Worm (Caenorhabditis elegans) whole organism, L2 larva: ENCODE results near the gene Y73F8A.23.

Source experiments
- C34F6.9 ChIP-seq: fragments of 150-350 bp; optimal IDR thresholded peaks from 2 replicates; lab custom pipeline; 2014; ENCODE audit warnings: missing biosample characterization, missing genetic modification characterization
- F13H6.1 ChIP-seq: sonication (generic microtip); optimal IDR thresholded peaks from 2 replicates; lab custom pipeline; 2016; ENCODE audit warnings: missing genetic modification characterization, missing compliant biosample characterization
- R02D3.7 ChIP-seq: fragments of 150-350 bp; optimal IDR thresholded peaks from 2 replicates; lab custom pipeline; 2014; ENCODE audit warnings: missing biosample characterization, missing genetic modification characterization
- Y55F3AM.14 ChIP-seq: fragments of 200-800 bp; sonication (Bioruptor generic); optimal IDR thresholded peaks from 2 replicates; lab custom pipeline; 2018; ENCODE audit warnings: mild to moderate bottlenecking, missing genetic modification characterization, missing compliant biosample characterization
- ZK546.5 ChIP-seq: sonication (generic microtip); optimal IDR thresholded peaks from 2 replicates; lab custom pipeline; 2017; ENCODE audit warnings: missing biosample characterization, missing genetic modification characterization
- alr-1 ChIP-seq: fragments of 150-350 bp; optimal IDR thresholded peaks from 2 replicates; lab custom pipeline; 2014; ENCODE audit warnings: missing biosample characterization, missing genetic modification characterization
- aly-2 ChIP-seq: fragments of 150-350 bp; optimal IDR thresholded peaks from 2 replicates; lab custom pipeline; 2014; ENCODE audit warnings: missing biosample characterization, missing genetic modification characterization
- ama-1 ChIP-seq: fragments of 150-350 bp; optimal IDR thresholded peaks from 2 replicates; lab custom pipeline; 2018; ENCODE audit warnings: inconsistent platforms
- blmp-1 ChIP-seq: sonication (generic microtip); optimal IDR thresholded peaks from 2 replicates; lab custom pipeline; 2017; ENCODE audit warnings: missing genetic modification characterization, mild to moderate bottlenecking, missing compliant biosample characterization, antibody characterized with exemption, moderate library complexity; ENCODE audit not compliant: insufficient read depth
- ceh-16 ChIP-seq: fragments of 150-350 bp; optimal IDR thresholded peaks from 2 replicates; lab custom pipeline; 2014; ENCODE audit warnings: missing biosample characterization, missing genetic modification characterization
- ceh-82 ChIP-seq: fragments of 150-350 bp; optimal IDR thresholded peaks from 2 replicates; lab custom pipeline; 2014; ENCODE audit warnings: missing biosample characterization, missing genetic modification characterization
- crh-2 ChIP-seq: sonication (generic microtip); optimal IDR thresholded peaks from 2 replicates; lab custom pipeline; 2017; ENCODE audit warnings: missing biosample characterization, missing genetic modification characterization
- dmd-4 ChIP-seq: sonication (generic microtip); optimal IDR thresholded peaks from 2 replicates; lab custom pipeline; 2017; ENCODE audit warnings: missing biosample characterization, missing genetic modification characterization
- elt-1 ChIP-seq: fragments of 150-350 bp; optimal IDR thresholded peaks from 2 replicates; lab custom pipeline; 2014; ENCODE audit warnings: missing biosample characterization, missing genetic modification characterization
- elt-3 ChIP-seq: sonication (generic microtip); optimal IDR thresholded peaks from 2 replicates; lab custom pipeline; 2017; ENCODE audit warnings: missing biosample characterization, missing genetic modification characterization
- fos-1 ChIP-seq: fragments of 150-350 bp; optimal IDR thresholded peaks from 2 replicates; lab custom pipeline; 2014; ENCODE audit warnings: missing biosample characterization, missing genetic modification characterization
- gmeb-1 ChIP-seq: fragments of 150-350 bp; optimal IDR thresholded peaks from 2 replicates; lab custom pipeline; 2014; ENCODE audit warnings: missing biosample characterization, missing genetic modification characterization
- lin-11 ChIP-seq: fragments of 150-350 bp; sonication (generic microtip); optimal IDR thresholded peaks from 2 replicates; lab custom pipeline; 2014; ENCODE audit warnings: missing biosample characterization, missing genetic modification characterization, inconsistent platforms, mixed read lengths
- lin-13 ChIP-seq: fragments of 150-350 bp; optimal IDR thresholded peaks from 2 replicates; lab custom pipeline; 2014; ENCODE audit warnings: missing biosample characterization, missing genetic modification reagents, missing genetic modification characterization
- lin-39 ChIP-seq: fragments of 150-350 bp; optimal IDR thresholded peaks from 2 replicates; lab custom pipeline; 2014; ENCODE audit warnings: missing biosample characterization, missing genetic modification reagents, missing genetic modification characterization
- lsy-2 ChIP-seq, 2 experiments: fragments of 150-350 bp in 1 of 2; sonication (generic microtip) in 1 of 2; optimal IDR thresholded peaks; 2 replicates each; lab custom pipeline; 2014 to 2017; ENCODE audit warnings: missing biosample characterization in 2 of 2, missing genetic modification characterization in 2 of 2
- mab-5 ChIP-seq: fragments of 150-350 bp; optimal IDR thresholded peaks from 2 replicates; lab custom pipeline; 2014; ENCODE audit warnings: missing biosample characterization, missing genetic modification characterization
- mbf-1 ChIP-seq: sonication (generic microtip); optimal IDR thresholded peaks from 2 replicates; lab custom pipeline; 2017; ENCODE audit warnings: missing biosample characterization, missing genetic modification characterization
- mdl-1 ChIP-seq, 2 experiments: fragments of 150-350 bp in 1 of 2; sonication (generic microtip) in 1 of 2; optimal IDR thresholded peaks; 2 replicates each; lab custom pipeline; 2017; ENCODE audit warnings: missing biosample characterization in 2 of 2, missing genetic modification characterization in 2 of 2
- nhr-10 ChIP-seq: sonication (generic microtip); optimal IDR thresholded peaks from 2 replicates; lab custom pipeline; 2017; ENCODE audit warnings: missing biosample characterization, missing genetic modification characterization
- nhr-11 ChIP-seq: fragments of 150-350 bp; optimal IDR thresholded peaks from 2 replicates; lab custom pipeline; 2014; ENCODE audit warnings: missing biosample characterization, missing genetic modification characterization
- nhr-12 ChIP-seq: fragments of 150-350 bp; optimal IDR thresholded peaks from 2 replicates; lab custom pipeline; 2014; ENCODE audit warnings: missing biosample characterization, missing genetic modification characterization
- nhr-129 ChIP-seq: fragments of 150-350 bp; optimal IDR thresholded peaks from 2 replicates; lab custom pipeline; 2014; ENCODE audit warnings: missing biosample characterization, missing genetic modification characterization
- nhr-21 ChIP-seq: fragments of 150-350 bp; optimal IDR thresholded peaks from 2 replicates; lab custom pipeline; 2014; ENCODE audit warnings: missing biosample characterization, missing genetic modification characterization
- nhr-23 ChIP-seq: fragments of 150-350 bp; optimal IDR thresholded peaks from 2 replicates; lab custom pipeline; 2014; ENCODE audit warnings: missing biosample characterization, missing genetic modification reagents, missing genetic modification characterization
- nhr-237 ChIP-seq: fragments of 150-350 bp; optimal IDR thresholded peaks from 2 replicates; lab custom pipeline; 2014; ENCODE audit warnings: missing biosample characterization, missing genetic modification characterization
- nhr-25 ChIP-seq: fragments of 150-350 bp; sonication (generic microtip); optimal IDR thresholded peaks from 3 replicates; lab custom pipeline; 2014; ENCODE audit warnings: missing biosample characterization, missing genetic modification characterization
- nhr-6 ChIP-seq: fragments of 150-350 bp; optimal IDR thresholded peaks from 2 replicates; lab custom pipeline; 2014; ENCODE audit warnings: missing biosample characterization, missing genetic modification characterization
- nhr-77 ChIP-seq: fragments of 150-350 bp; optimal IDR thresholded peaks from 2 replicates; lab custom pipeline; 2014; ENCODE audit warnings: missing biosample characterization, missing genetic modification characterization
- peb-1 ChIP-seq: fragments of 150-350 bp; optimal IDR thresholded peaks from 2 replicates; lab custom pipeline; 2014; ENCODE audit warnings: missing biosample characterization, missing genetic modification characterization
- sem-4 ChIP-seq: fragments of 150-350 bp; optimal IDR thresholded peaks from 2 replicates; lab custom pipeline; 2014; ENCODE audit warnings: missing biosample characterization, missing genetic modification reagents, missing genetic modification characterization
- skn-1 ChIP-seq: sonication (generic microtip); optimal IDR thresholded peaks from 2 replicates; lab custom pipeline; 2017; ENCODE audit warnings: missing biosample characterization, missing genetic modification characterization
- sma-3 ChIP-seq: sonication (generic microtip); optimal IDR thresholded peaks from 2 replicates; lab custom pipeline; 2016; ENCODE audit warnings: missing genetic modification reagents, missing genetic modification characterization, missing compliant biosample characterization
- sma-9 ChIP-seq, 2 experiments: fragments of 150-350 bp in 1 of 2; sonication (generic microtip) in 1 of 2; optimal IDR thresholded peaks; 2 replicates each; lab custom pipeline; 2014 to 2016; ENCODE audit warnings: missing genetic modification characterization in 2 of 2, mild to moderate bottlenecking in 1 of 2, missing biosample characterization in 1 of 2, missing compliant biosample characterization in 1 of 2, missing genetic modification reagents in 1 of 2, moderate library complexity in 1 of 2
- snpc-4 ChIP-seq: fragments of 150-350 bp; optimal IDR thresholded peaks from 2 replicates; lab custom pipeline; 2014; ENCODE audit warnings: missing biosample characterization, missing genetic modification characterization
- unc-39 ChIP-seq: fragments of 150-350 bp; optimal IDR thresholded peaks from 2 replicates; lab custom pipeline; 2014; ENCODE audit warnings: missing biosample characterization, missing genetic modification characterization
- unc-55 ChIP-seq: fragments of 150-350 bp; sonication (generic microtip); optimal IDR thresholded peaks from 3 replicates; lab custom pipeline; 2014; ENCODE audit warnings: missing biosample characterization, missing genetic modification reagents, missing genetic modification characterization
- unc-62 ChIP-seq: fragments of 150-350 bp; optimal IDR thresholded peaks from 2 replicates; lab custom pipeline; 2014; ENCODE audit warnings: missing biosample characterization, missing genetic modification reagents, missing genetic modification characterization
- zag-1 ChIP-seq: fragments of 150-350 bp; optimal IDR thresholded peaks from 2 replicates; lab custom pipeline; 2014; ENCODE audit warnings: missing biosample characterization, missing genetic modification characterization
- ztf-1 ChIP-seq: fragments of 200-800 bp; sonication (Bioruptor generic); conservative IDR thresholded peaks from 2 replicates; pipeline ENCODE4 v1.3.6; 2022; ENCODE audit warnings: missing genetic modification characterization, missing compliant biosample characterization
- ztf-11 ChIP-seq: sonication (generic microtip); optimal IDR thresholded peaks from 2 replicates; lab custom pipeline; 2017; ENCODE audit warnings: missing biosample characterization, missing genetic modification characterization
- ztf-4 ChIP-seq: fragments of 150-350 bp; optimal IDR thresholded peaks from 2 replicates; lab custom pipeline; 2014; ENCODE audit warnings: missing biosample characterization, missing genetic modification characterization

Y73F8A.23 gene

DNA sequence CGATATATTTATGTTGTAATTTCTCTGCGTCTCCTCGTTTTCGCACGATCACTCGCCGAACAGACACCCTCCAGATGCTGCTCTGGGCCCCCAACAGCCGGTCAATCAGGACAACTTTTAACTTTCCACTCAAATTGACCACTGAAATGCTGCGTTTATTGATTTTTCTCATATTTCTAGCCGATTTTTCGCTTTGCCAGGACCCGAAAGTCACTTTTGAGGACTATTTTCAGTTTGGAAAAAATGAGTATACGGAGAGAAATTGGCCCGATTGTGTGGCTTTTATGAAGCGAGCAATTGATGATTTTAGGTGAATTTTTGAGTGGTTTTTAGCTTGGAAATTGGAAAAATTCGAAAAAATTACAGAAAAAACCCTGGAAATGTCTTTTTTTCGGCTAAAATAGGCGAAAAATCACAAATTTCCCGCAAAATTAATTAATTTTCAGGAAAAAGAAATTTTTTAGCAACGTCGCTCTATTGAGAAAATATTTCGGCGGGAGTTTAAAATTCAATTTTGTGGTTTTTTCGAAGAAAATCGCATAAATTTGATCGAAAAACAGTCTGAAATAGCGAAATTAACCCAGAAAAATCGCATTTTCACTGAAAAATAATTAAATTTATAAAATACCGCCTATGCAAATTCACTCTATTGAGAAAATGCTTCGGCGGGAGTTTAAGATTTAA lies 29.3 kb upstream of the Y73F8A.23 start, which contains the start of gene Y73F8A.26:
TSS of gene Y73F8A.26 (plus strand) at position 73 of the 684 bp plus-strand sequence.
- TF ChIP-seq blmp-1 (tag; lab: Kevin White, UChicago) = no peak
- no peak for TF ChIP-seq lsy-2 (tag; optimal IDR thresholded peaks at IDR 0.05; lab: Kevin White, UChicago)
- no peak for TF ChIP-seq fos-1 (tag; lab: Kevin White, UChicago)
- TF ChIP-seq dmd-4 (tag; lab: Kevin White, UChicago) = no peak
- no peak for TF ChIP-seq ztf-11 (tag; lab: Kevin White, UChicago)
- TF ChIP-seq elt-3 (tag; lab: Kevin White, UChicago) = no peak
- TF ChIP-seq mdl-1 (tag; optimal IDR thresholded peaks at IDR 0.05; lab: Kevin White, UChicago) = no peak
- TF ChIP-seq nhr-12 = no peak
- TF ChIP-seq lin-11 (tag; lab: Kevin White, UChicago) = no peak
- no peak for TF ChIP-seq nhr-6
- TF ChIP-seq Y55F3AM.14 (GFP tag; lab: Kevin White, UChicago) = no peak
- TF ChIP-seq lin-13 (GFP tag; lab: Kevin White, UChicago) = no peak
- TF ChIP-seq sem-4 = no peak
- no peak for TF ChIP-seq nhr-10 (tag; lab: Kevin White, UChicago)
- TF ChIP-seq F13H6.1 (tag; lab: Kevin White, UChicago) = no peak
- TF ChIP-seq C34F6.9 (tag; lab: Kevin White, UChicago) = no peak
- no peak for TF ChIP-seq nhr-11 (tag; lab: Kevin White, UChicago)
- TF ChIP-seq zag-1 (tag; lab: Kevin White, UChicago) = no peak
- TF ChIP-seq elt-1 = no peak
- TF ChIP-seq, all 48 proteins: peak for 0

ce11 chrIV:15472387-15472859 lies 28.0 kb upstream of the Y73F8A.23 start, which contains the start of gene Y73F8A.27:
Y73F8A.27 (plus strand) TSS chrIV:15472809.
- TF ChIP-seq ztf-1 (no peak), sma-3 (GFP tag; lab: Kevin White, UChicago) (peak; percentile 93), lin-13 (GFP tag; lab: Kevin White, UChicago) (peak; percentile 95), sma-9 (GFP tag; optimal IDR thresholded peaks at IDR 0.05; lab: Kevin White, UChicago) (peak; percentile 90), sma-9 (tag; optimal IDR thresholded peaks at IDR 0.05; lab: Kevin White, UChicago) (no peak), mdl-1 (tag; optimal IDR thresholded peaks at IDR 0.05; lab: Kevin White, UChicago) (peak in 1 of 2 experiments; percentile 19), nhr-11 (tag; lab: Kevin White, UChicago) (no peak), ztf-4 (tag; lab: Kevin White, UChicago) (peak; percentile 80), lsy-2 (tag; optimal IDR thresholded peaks at IDR 0.05; lab: Kevin White, UChicago) (peak; percentile 92 to 96), unc-62 (GFP tag; lab: Kevin White, UChicago) (no peak), unc-55 (peak; percentile 96), peb-1 (tag; lab: Kevin White, UChicago) (no peak), nhr-21 (tag; lab: Kevin White, UChicago) (peak; percentile 89), mab-5 (tag; lab: Kevin White, UChicago) (peak; percentile 87), nhr-6 (peak; percentile 92), alr-1 (tag; lab: Kevin White, UChicago) (no peak), nhr-23 (tag; lab: Kevin White, UChicago) (no peak), skn-1 (tag; lab: Kevin White, UChicago) (peak; percentile 83), F13H6.1 (tag; lab: Kevin White, UChicago) (peak; percentile 93), ZK546.5 (tag; lab: Kevin White, UChicago) (peak; percentile 46), snpc-4 (peak; percentile 83), ztf-11 (tag; lab: Kevin White, UChicago) (no peak), nhr-10 (tag; lab: Kevin White, UChicago) (peak; percentile 68), ceh-16 (tag; lab: Kevin White, UChicago) (peak; percentile 40), nhr-129 (tag; lab: Kevin White, UChicago) (peak; percentile 87), nhr-25 (tag; lab: Kevin White, UChicago) (peak; percentile 92), unc-39 (tag; lab: Kevin White, UChicago) (no peak), fos-1 (tag; lab: Kevin White, UChicago) (peak; percentile 64), lin-39 (no peak), R02D3.7 (tag; lab: Kevin White, UChicago) (peak; percentile 20), mbf-1 (tag; lab: Kevin White, UChicago) (peak; percentile 29), zag-1 (tag; lab: Kevin White, UChicago) (peak; percentile 53), nhr-77 (peak; percentile 51), nhr-237 (tag; lab: Kevin White, UChicago) (peak; percentile 81), ama-1 (lab: Kevin White, UChicago) (peak; percentile 66), C34F6.9 (tag; lab: Kevin White, UChicago) (peak; percentile 96), sem-4 (peak; percentile 91), ceh-82 (tag; lab: Kevin White, UChicago) (peak; percentile 56), elt-3 (tag; lab: Kevin White, UChicago) (no peak), lin-11 (tag; lab: Kevin White, UChicago) (peak; percentile 84), Y55F3AM.14 (GFP tag; lab: Kevin White, UChicago) (peak; percentile 24), aly-2 (tag; lab: Kevin White, UChicago) (no peak), crh-2 (tag; lab: Kevin White, UChicago) (peak; percentile 97), blmp-1 (tag; lab: Kevin White, UChicago) (peak; percentile 51), gmeb-1 (peak; percentile 91), nhr-12 (peak; percentile 43), dmd-4 (tag; lab: Kevin White, UChicago) (peak; percentile 27), elt-1 (no peak)
